Fruit fly (Drosophila melanogaster): ENCODE data around the gene Trmt112.

Trmt112 gene

DNA sequence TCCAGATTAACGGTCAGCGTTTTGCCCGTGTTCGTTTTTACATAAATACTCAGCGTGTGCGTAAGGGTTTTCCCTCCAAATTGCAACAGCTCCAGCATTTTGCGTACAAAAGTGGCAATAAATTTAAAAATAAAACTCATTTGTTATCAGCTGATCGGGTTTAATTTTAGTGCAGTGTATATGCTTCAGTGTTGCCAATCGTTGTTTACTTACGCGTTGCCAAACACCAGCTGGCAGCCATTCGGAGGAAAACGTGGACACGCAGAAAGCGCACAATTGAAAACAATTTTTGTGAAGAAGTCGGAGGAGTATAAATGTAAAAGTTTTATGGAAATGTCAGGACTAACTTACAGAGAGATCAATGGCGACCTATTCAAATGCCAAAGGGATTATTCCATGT, 20.1 kb downstream of the Trmt112 start, which contains the start of the genes Targ3 and park (continued):
- TF ChIP-seq Dll (GFP tag; IDR thresholded peaks at IDR 0.05; ENCODE audit: partially characterized antibody) = 0 out of 4 replicates have a peak, but pooled peaks have one; percentile 43
- peak; percentile 22 for TF ChIP-seq gfzf (GFP tag; optimal IDR thresholded peaks at IDR 0.05)
- peak; percentile 39 for TF ChIP-seq vvl (GFP tag; IDR thresholded peaks at IDR 0.05)
- no peak for TF ChIP-seq Tbp (GFP tag; optimal IDR thresholded peaks at IDR 0.05)
- peak; percentile 45 for TF ChIP-seq CG17385 (GFP tag; optimal IDR thresholded peaks at IDR 0.05)
- TF ChIP-seq Xbp1 (GFP tag; optimal IDR thresholded peaks at IDR 0.05) = peak; percentile 60
- no peak for TF ChIP-seq CG7556 (GFP tag; optimal IDR thresholded peaks at IDR 0.05)
- peak; percentile 1 for TF ChIP-seq Hr3 (GFP tag; optimal IDR thresholded peaks at IDR 0.05)
- peak; percentile 2 for TF ChIP-seq Bdp1 (GFP tag; optimal IDR thresholded peaks at IDR 0.05)
- peak; percentile 90 for TF ChIP-seq E2f2 (GFP tag; IDR thresholded peaks at IDR 0.05)
- TF ChIP-seq zf30C (GFP tag; optimal IDR thresholded peaks at IDR 0.05) = peak; percentile 90
- TF ChIP-seq fd64A (GFP tag; optimal IDR thresholded peaks at IDR 0.05) = peak; percentile 25
- peak; percentile 19 for TF ChIP-seq Fer1 (GFP tag; optimal IDR thresholded peaks at IDR 0.05)
- 0 out of 2 replicates have a peak, but pooled peaks have one; percentile 11 for TF ChIP-seq CG6272 (GFP tag; IDR thresholded peaks at IDR 0.05)
- no peak for TF ChIP-seq danr (GFP tag; IDR thresholded peaks at IDR 0.05)
- no peak for TF ChIP-seq pnt (GFP tag; optimal IDR thresholded peaks at IDR 0.05)
- TF ChIP-seq Elba2 (GFP tag; optimal IDR thresholded peaks at IDR 0.05) = no peak
- TF ChIP-seq nmo (GFP tag; optimal IDR thresholded peaks at IDR 0.05) = peak; percentile 7
- peak; percentile 45 to 92 for TF ChIP-seq crp (GFP tag; optimal IDR thresholded peaks at IDR 0.05)
- peak; percentile 20 for TF ChIP-seq Sry-δ (GFP tag; optimal IDR thresholded peaks at IDR 0.05)
- peak; percentile 52 for TF ChIP-seq CG12155 (GFP tag; optimal IDR thresholded peaks at IDR 0.05)
- no peak for TF ChIP-seq CG12299 (tag; optimal IDR thresholded peaks at IDR 0.05)
- TF ChIP-seq Myb (GFP tag; optimal IDR thresholded peaks at IDR 0.05) = peak; percentile 49
- TF ChIP-seq fu2 (GFP tag; optimal IDR thresholded peaks at IDR 0.05) = peak; percentile 21
- no peak for TF ChIP-seq cato (GFP tag; optimal IDR thresholded peaks at IDR 0.05; ENCODE audit: borderline replicate concordance)
- TF ChIP-seq CG3163 (GFP tag; optimal IDR thresholded peaks at IDR 0.05) = peak; percentile 19
- TF ChIP-seq grau (tag; optimal IDR thresholded peaks at IDR 0.05) = peak; percentile 20
- no peak for TF ChIP-seq CG15269 (tag; optimal IDR thresholded peaks at IDR 0.05)
- peak; percentile 1 for TF ChIP-seq Dad (GFP tag; optimal IDR thresholded peaks at IDR 0.05)
- no peak for TF ChIP-seq zfh1 (GFP tag; IDR thresholded peaks at IDR 0.05)
- peak; percentile 17 for TF ChIP-seq CG30403 (GFP tag; optimal IDR thresholded peaks at IDR 0.05)
- TF ChIP-seq gem (tag; optimal IDR thresholded peaks at IDR 0.05) = peak; percentile 20
- TF ChIP-seq grn (GFP tag; optimal IDR thresholded peaks at IDR 0.05) = peak; percentile 31
- peak; percentile 41 for TF ChIP-seq CG15514 (GFP tag; optimal IDR thresholded peaks at IDR 0.05)
- TF ChIP-seq H2.0 (GFP tag; IDR thresholded peaks at IDR 0.05) = 0 out of 2 replicates have a peak, but pooled peaks have one; percentile 24
- peak; percentile 49 for TF ChIP-seq MESR4 (GFP tag; optimal IDR thresholded peaks at IDR 0.05)
- no peak for TF ChIP-seq ato (GFP tag; IDR thresholded peaks at IDR 0.05; ENCODE audit: partially characterized antibody)
- no peak for TF ChIP-seq CG3838 (GFP tag; optimal IDR thresholded peaks at IDR 0.05)
- TF ChIP-seq CoRest (tag; optimal IDR thresholded peaks at IDR 0.05) = peak; percentile 31
- peak in 1 of 2 experiments; percentile 4 for TF ChIP-seq Pdp1 (GFP tag; optimal IDR thresholded peaks at IDR 0.05)
- TF ChIP-seq jumu (GFP tag; optimal IDR thresholded peaks at IDR 0.05) = no peak
- no peak for TF ChIP-seq lola (GFP tag; optimal IDR thresholded peaks at IDR 0.05)
- TF ChIP-seq CG6683 (GFP tag; optimal IDR thresholded peaks at IDR 0.05) = no peak
- TF ChIP-seq Meics (GFP tag; optimal IDR thresholded peaks at IDR 0.05) = peak; percentile 7
- peak; percentile 17 for TF ChIP-seq CG11398 (GFP tag; optimal IDR thresholded peaks at IDR 0.05)
- TF ChIP-seq toy (GFP tag; IDR thresholded peaks at IDR 0.05) = no peak
- TF ChIP-seq Trl (optimal IDR thresholded peaks at IDR 0.05) = no peak
- no peak for TF ChIP-seq Trl (GFP tag; optimal IDR thresholded peaks at IDR 0.05)
- TF ChIP-seq HmgZ (tag; optimal IDR thresholded peaks at IDR 0.05) = peak; percentile 48
- TF ChIP-seq CG10209 (GFP tag; optimal IDR thresholded peaks at IDR 0.05) = peak; percentile 30
- TF ChIP-seq pzg (GFP tag; optimal IDR thresholded peaks at IDR 0.05) = peak; percentile 86
